Fruit fly (Drosophila melanogaster): ENCODE measurements around the gene CG7384.

Gene CG7384

dm6 chr2L:10506557-10507252 lies 3.5 kb downstream of the CG7384 start, which contains the start of the genes Myo31DF and CG6094 (continued):
- TF ChIP-seq knrl (GFP tag; IDR thresholded peaks at IDR 0.05; ENCODE audit: partially characterized antibody) (peak; percentile 57; the same call in 1 of the 3 replicates), her (GFP tag; optimal IDR thresholded peaks at IDR 0.05) (peak; percentile 7), PHDP (tag; optimal IDR thresholded peaks at IDR 0.05) (peak; percentile 10), CG30403 (GFP tag; optimal IDR thresholded peaks at IDR 0.05) (no peak), CG10654 (GFP tag; optimal IDR thresholded peaks at IDR 0.05) (no peak), CG1024 (GFP tag; IDR thresholded peaks at IDR 0.05) (peak; percentile 41; the same call in 1 of the 2 replicates), br (optimal IDR thresholded peaks at IDR 0.05) (no peak), Vsx1 (GFP tag; optimal IDR thresholded peaks at IDR 0.05) (peak; percentile 59), Max (GFP tag; optimal IDR thresholded peaks at IDR 0.05) (no peak), CG8290 (GFP tag; optimal IDR thresholded peaks at IDR 0.05) (no peak), CG8290 (tag; optimal IDR thresholded peaks at IDR 0.05) (peak in 1 of 2 experiments; percentile 81), CG11696 (GFP tag; IDR thresholded peaks at IDR 0.05) (0 out of 2 replicates have a peak, but pooled peaks have one; percentile 17), lilli (GFP tag; optimal IDR thresholded peaks at IDR 0.05) (peak; percentile 51), ewg (GFP tag; optimal IDR thresholded peaks at IDR 0.05) (peak; percentile 41), Sox102F (GFP tag; optimal IDR thresholded peaks at IDR 0.05) (no peak), Trl (optimal IDR thresholded peaks at IDR 0.05) (no peak), Trl (GFP tag; optimal IDR thresholded peaks at IDR 0.05) (no peak), CG6175 (GFP tag; IDR thresholded peaks at IDR 0.05) (no peak), kay (GFP tag; optimal IDR thresholded peaks at IDR 0.05) (no peak), CG1832 (GFP tag; optimal IDR thresholded peaks at IDR 0.05) (no peak), CG9876 (GFP tag; optimal IDR thresholded peaks at IDR 0.05) (no peak), CG9727 (GFP tag; optimal IDR thresholded peaks at IDR 0.05) (peak; percentile 33), ase (GFP tag; IDR thresholded peaks at IDR 0.05) (peak; percentile 40; the same call in 1 of the 3 replicates), Blimp-1 (GFP tag; optimal IDR thresholded peaks at IDR 0.05) (peak; percentile 32), CG15601 (tag; optimal IDR thresholded peaks at IDR 0.05) (peak; percentile 79), inv (GFP tag; IDR thresholded peaks at IDR 0.05; ENCODE audit: partially characterized antibody) (no peak; the same call in 1 of the 2 replicates), Rx (GFP tag; IDR thresholded peaks at IDR 0.05) (no peak), jing (GFP tag; optimal IDR thresholded peaks at IDR 0.05) (no peak), CG13296 (GFP tag; optimal IDR thresholded peaks at IDR 0.05) (peak; percentile 23), CG4820 (GFP tag; optimal IDR thresholded peaks at IDR 0.05) (no peak), GATAe (GFP tag; conservative IDR thresholded peaks at IDR 0.05) (no peak), crol (GFP tag; IDR thresholded peaks at IDR 0.05) (no peak), grau (tag; optimal IDR thresholded peaks at IDR 0.05) (peak; percentile 29), Poxn (GFP tag; IDR thresholded peaks at IDR 0.05) (no peak), CG3838 (GFP tag; optimal IDR thresholded peaks at IDR 0.05) (no peak), CG12391 (tag; optimal IDR thresholded peaks at IDR 0.05) (peak; percentile 35), Hr3 (GFP tag; optimal IDR thresholded peaks at IDR 0.05) (no peak), CHES-1-like (GFP tag; optimal IDR thresholded peaks at IDR 0.05) (peak; percentile 80), nerfin-1 (tag; optimal IDR thresholded peaks at IDR 0.05) (no peak), gem (tag; optimal IDR thresholded peaks at IDR 0.05) (peak; percentile 39), Hr78 (GFP tag; optimal IDR thresholded peaks at IDR 0.05) (no peak), CG10366 (GFP tag; IDR thresholded peaks at IDR 0.05) (no peak), CG43689 (GFP tag; IDR thresholded peaks at IDR 0.05) (no peak), zfh1 (GFP tag; IDR thresholded peaks at IDR 0.05) (0 out of 3 replicates have a peak, but pooled peaks have one; percentile 24), row (GFP tag; IDR thresholded peaks at IDR 0.05) (peak; percentile 59), yki (optimal IDR thresholded peaks at IDR 0.05) (no peak), CG3995 (GFP tag; optimal IDR thresholded peaks at IDR 0.05) (no peak), CG10209 (GFP tag; optimal IDR thresholded peaks at IDR 0.05) (no peak), D (optimal IDR thresholded peaks at IDR 0.05) (peak; percentile 65), D (GFP tag; optimal IDR thresholded peaks at IDR 0.05) (peak; percentile 15), sens-2 (GFP tag; IDR thresholded peaks at IDR 0.05) (0 out of 2 replicates have a peak, but pooled peaks have one; percentile 13)
